Worm (Caenorhabditis elegans) whole organism, L4/young adult: ENCODE results near the gene F58E1.13.

Source experiments
- W03F9.2 ChIP-seq: fragments of 150-350 bp; optimal IDR thresholded peaks from 2 replicates; lab custom pipeline; 2014; ENCODE audit warnings: missing biosample characterization, missing genetic modification characterization
- dao-5 ChIP-seq: sonication (generic microtip); optimal IDR thresholded peaks from 2 replicates; lab custom pipeline; 2016; ENCODE audit warnings: missing genotype, missing genetic modification characterization, moderate library complexity, missing compliant biosample characterization
- him-1 ChIP-seq: sonication (generic microtip); optimal IDR thresholded peaks from 2 replicates; lab custom pipeline; 2016; ENCODE audit warnings: missing genotype, missing genetic modification reagents, missing genetic modification characterization, missing compliant biosample characterization

The F58E1.13 gene

DNA sequence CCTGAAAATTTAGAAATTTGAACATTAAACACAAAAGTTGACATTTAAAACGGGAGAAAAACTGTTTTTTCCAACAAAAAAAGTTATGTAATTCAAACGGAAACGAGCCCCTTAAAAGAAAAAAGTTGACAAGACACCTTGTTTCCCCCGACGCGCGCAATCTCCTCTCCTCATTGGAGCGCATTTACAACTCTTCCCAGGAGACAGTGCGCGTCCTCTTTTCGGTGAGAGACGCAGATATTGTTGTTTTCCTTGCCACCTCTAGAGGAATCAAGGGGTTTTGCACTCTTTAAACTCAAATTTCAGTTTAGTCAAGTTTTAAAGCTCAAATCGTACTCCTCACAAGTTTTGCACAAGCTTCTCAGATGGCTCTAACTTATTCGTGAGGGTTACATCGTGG is at the start of gene F58E1.13:
Gene F58E1.13 (minus strand): TSS at position 12 of the 400 bp plus-strand sequence.
- TF ChIP-seq W03F9.2 = no peak
- no peak for TF ChIP-seq dao-5 (tag; lab: Kevin White, UChicago)
- TF ChIP-seq him-1 (tag; lab: Kevin White, UChicago) = no peak

DNA sequence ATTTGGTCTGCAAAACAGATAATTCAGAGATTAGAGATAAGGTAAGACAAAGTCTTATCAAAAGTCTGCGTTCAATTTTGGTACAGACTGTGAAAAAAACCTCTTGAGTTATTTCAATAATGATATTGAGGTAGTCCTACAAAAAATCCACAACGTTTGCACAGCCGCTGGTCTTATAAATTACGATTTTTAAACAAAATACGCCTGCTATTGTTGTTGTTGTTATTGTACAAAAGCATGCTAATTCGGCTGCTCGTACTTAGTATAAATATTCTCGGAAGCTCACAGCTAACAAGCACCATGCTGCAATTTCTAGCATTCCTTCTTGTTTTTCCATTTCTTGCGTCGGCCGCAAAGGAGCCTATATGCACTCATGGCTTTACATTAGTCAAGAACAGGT is 48.5 kb upstream of the F58E1.13 start, which contains the start of gene clec-19:
Gene clec-19 (plus strand): TSS at position 301 of the 400 bp plus-strand sequence.
- TF ChIP-seq dao-5 (tag; lab: Kevin White, UChicago) = no peak
- TF ChIP-seq him-1 (tag; lab: Kevin White, UChicago) = no peak
- TF ChIP-seq W03F9.2 = no peak

DNA sequence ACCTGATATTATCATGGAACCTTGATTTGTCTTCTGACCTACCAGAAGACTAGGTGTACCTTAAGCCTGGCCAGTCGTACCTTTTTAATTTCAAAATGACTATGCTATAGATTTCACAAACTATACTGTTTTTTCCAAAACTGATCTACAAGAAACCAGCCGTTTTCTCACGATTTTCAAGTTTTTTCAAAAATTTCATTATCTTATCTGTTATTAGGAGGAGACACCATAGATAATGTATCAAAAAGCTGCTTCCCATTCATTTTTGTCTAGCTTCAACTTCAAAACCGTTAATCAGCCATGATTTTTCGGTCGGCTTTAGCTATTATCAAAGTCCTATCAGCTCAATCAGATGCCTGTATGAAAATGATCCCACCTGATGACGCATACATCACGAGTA is 46.9 kb upstream of the F58E1.13 start, which contains the start of gene F36H5.12:
Gene F36H5.12 (plus strand): TSS at position 301 of the 400 bp plus-strand sequence.
- TF ChIP-seq him-1 (tag; lab: Kevin White, UChicago) = no peak
- no peak for TF ChIP-seq dao-5 (tag; lab: Kevin White, UChicago)
- TF ChIP-seq W03F9.2 = no peak

DNA sequence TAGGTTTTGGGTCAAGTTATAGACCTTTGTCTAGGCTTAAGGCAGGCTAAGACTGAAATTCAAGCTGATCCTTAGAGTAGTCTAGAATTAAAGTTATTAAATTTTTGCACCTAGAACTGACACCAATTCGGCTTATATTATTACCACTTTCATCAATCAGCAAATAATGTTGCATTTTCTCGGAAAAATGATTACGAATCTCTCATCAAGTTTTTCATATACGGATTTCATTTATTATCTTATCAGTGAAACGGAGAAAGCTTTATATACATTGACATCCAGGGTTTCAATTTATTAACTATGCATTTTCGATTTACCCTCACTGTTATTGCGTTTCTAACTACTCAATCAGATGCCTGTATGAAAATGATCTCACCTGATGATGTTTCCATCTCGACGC is 45.6 kb upstream of the F58E1.13 start, which contains the start of gene K07G6.1:
Gene K07G6.1 (plus strand): TSS at position 301 of the 400 bp plus-strand sequence.
- no peak for TF ChIP-seq W03F9.2
- TF ChIP-seq him-1 (tag; lab: Kevin White, UChicago) = no peak
- TF ChIP-seq dao-5 (tag; lab: Kevin White, UChicago) = no peak

DNA sequence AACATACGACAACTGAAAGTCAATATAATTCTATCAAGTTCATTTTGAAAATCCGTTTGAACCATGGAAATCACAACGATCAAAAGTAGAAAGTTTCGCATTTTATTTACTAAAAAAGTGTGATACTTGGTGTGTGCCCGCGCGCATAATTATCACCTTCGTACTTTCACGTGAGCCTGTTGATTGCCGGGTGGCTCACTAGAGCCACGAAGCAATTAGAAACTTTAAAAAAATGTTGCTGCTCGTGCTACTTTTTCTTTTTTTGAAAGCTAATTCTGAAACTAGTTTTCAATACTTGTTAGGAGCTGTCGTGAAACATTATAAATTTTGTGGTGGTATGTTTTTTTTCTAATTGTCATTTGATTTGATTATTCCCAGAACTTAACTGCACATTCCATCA is 43.2 kb upstream of the F58E1.13 start, which contains the start of the genes irld-9 and irld-33:
Gene irld-9 (minus strand): TSS at position 101 of the 400 bp plus-strand sequence.
Gene irld-33 (plus strand): TSS at position 209 of the 400 bp plus-strand sequence.
- TF ChIP-seq dao-5 (tag; lab: Kevin White, UChicago) (no peak), him-1 (tag; lab: Kevin White, UChicago) (no peak), W03F9.2 (no peak)

DNA sequence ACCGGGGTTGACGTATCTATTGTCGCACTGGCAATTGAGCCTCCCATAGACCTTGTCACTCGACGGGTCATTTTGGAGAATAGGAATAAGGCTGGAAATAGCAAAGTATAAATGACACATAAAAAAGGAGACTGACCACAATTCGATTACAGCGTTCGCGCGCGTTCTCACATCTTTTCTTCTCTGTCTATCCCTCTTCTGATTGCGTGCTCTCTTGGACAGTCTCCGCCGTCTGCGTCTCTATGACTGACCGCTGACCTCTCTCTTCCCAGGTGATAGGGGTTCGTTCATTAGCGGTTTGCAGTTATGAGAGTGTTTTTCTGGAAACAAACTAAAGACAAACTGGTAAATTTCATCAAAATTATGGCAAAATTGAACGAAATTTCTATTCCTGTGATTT is 40.7 kb upstream of the F58E1.13 start, which contains the start of gene ceh-83:
Gene ceh-83 (minus strand): TSS at position 181 of the 400 bp plus-strand sequence.
- TF ChIP-seq him-1 (tag; lab: Kevin White, UChicago) (no peak), dao-5 (tag; lab: Kevin White, UChicago) (no peak), W03F9.2 (no peak)

DNA sequence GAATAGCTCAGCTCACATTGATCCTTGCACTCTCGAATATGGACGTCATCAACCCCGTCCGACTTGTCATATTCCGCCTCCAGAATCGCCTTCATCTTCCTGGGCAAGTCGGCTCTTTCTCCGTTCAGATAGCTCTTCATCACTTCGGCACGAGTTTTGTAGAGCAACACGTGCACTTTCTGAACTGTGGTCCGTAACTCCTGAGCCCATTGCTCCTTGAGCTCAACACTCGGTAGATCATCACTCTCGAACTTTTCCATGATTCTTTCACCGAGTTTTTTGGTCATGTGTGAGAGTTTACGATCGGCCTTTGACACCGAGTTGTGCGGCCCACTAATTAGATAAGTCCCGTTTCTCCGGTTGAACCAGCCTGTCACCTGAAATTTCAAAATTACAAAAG is 39.5 kb upstream of the F58E1.13 start:
- TF ChIP-seq dao-5 (tag; lab: Kevin White, UChicago) = no peak
- no peak for TF ChIP-seq W03F9.2
- TF ChIP-seq him-1 (tag; lab: Kevin White, UChicago) = no peak

DNA sequence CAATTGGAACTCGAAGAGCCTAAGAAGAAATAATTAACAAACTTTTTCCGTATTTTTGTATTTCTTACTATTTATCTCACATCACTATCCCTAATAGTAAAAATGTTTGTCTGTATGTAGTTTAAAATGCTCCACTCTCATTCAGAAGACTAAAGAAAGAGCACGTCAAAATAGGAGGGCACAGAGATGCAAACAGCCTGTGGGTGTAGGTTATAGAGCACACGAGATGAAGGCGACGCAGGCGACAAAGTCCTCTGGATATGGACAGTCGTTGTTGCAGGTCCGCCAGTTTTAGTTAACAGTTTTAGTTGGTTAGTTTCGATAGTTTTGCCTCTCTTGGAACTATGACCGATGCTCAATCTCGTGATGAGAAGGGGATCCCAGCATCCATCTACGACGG is 36.3 kb upstream of the F58E1.13 start, which contains the start of gene ceh-82:
Gene ceh-82 (plus strand): TSS at position 301 of the 400 bp plus-strand sequence.
- TF ChIP-seq W03F9.2 (no peak), him-1 (tag; lab: Kevin White, UChicago) (no peak), dao-5 (tag; lab: Kevin White, UChicago) (no peak)

DNA sequence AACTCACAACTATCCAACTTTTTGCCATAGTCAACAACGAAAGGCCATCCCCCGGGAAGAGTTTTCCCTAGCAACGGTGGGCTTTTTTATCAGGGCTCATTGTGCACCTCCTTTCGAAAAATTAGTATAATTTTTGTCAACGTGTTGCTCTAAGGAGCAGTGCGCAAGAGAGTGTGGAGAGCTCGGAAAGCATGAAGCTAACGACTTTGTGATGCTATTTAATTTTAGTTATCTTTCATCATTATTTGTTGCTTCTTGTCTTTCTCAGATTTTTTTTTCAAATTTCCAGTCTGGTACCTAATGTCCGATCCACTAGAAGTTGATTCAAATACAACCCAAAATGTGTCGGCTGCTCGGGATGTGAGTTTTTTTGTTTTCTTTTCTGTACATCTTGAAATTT is 34.4 kb upstream of the F58E1.13 start, which contains the start of gene ceh-81:
Gene ceh-81 (plus strand): TSS at position 301 of the 400 bp plus-strand sequence.
- TF ChIP-seq him-1 (tag; lab: Kevin White, UChicago) (no peak), dao-5 (tag; lab: Kevin White, UChicago) (no peak), W03F9.2 (no peak)

DNA sequence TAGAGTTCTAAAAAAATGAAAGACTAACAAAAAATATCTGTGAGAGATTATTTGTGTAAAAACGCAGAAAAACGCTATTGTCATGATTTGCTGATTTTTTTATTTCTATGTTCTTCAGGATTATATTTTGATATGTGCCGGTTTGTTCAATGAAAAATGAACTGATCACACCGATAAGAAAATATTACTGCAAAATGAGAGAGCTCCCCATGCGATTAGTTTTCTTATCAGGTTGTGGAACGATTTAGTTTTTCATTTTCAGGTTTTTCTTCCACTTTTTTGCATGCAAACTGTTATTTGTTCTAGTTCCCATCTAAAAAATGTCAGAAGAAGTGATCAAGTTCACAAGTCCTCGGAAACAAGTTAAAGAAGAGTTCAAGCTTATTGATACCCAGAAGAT is 32.6 kb upstream of the F58E1.13 start, which contains the start of gene btb-9:
Gene btb-9 (plus strand): TSS at position 254 of the 400 bp plus-strand sequence.
- TF ChIP-seq W03F9.2 (no peak), him-1 (tag; lab: Kevin White, UChicago) (no peak), dao-5 (tag; lab: Kevin White, UChicago) (no peak)

DNA sequence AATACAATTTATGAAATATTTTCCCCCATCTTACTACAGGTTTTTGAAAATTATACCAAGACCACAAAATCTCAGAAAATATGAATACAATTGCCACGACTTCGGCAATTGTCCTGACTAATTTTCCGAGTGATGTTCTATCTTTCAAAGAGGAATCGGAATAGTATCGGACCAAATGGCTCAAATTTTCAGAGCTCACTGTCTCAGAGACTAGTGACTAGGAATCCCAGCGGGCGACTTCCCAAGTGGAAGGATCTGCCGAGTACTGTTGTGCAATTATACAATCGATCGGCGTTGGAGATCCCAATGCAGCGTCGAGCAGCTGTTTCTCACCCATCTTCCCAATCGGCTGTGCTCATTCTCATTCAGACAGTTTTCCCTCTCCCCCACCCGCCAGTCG is 30.1 kb upstream of the F58E1.13 start, which contains the start of gene F45C12.17:
Gene F45C12.17 (plus strand): TSS at position 377 of the 400 bp plus-strand sequence.
- TF ChIP-seq dao-5 (tag; lab: Kevin White, UChicago) (no peak), him-1 (tag; lab: Kevin White, UChicago) (no peak), W03F9.2 (no peak)

DNA sequence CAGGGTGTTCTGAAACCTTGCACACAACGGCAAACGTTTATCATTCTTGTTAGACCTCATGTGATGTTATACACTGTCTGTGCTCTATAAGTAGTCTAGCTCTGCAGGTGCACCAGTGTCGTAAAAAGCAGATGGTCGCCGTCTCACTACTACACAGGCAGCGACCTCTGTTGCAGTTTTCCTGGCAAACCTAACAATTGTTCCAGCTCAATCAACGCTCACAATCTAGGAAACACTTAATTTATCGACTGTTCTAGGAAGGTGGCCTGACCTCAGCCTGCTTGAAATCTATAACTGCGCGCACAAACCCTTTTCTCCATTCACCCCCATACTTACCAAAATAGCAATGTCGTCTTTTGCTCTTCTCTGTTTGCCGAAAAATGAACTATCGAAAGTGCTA is 28.6 kb upstream of the F58E1.13 start, which contains the start of gene fbxb-11:
Gene fbxb-11 (plus strand): TSS at position 301 of the 400 bp plus-strand sequence.
- TF ChIP-seq dao-5 (tag; lab: Kevin White, UChicago) (no peak), W03F9.2 (no peak), him-1 (tag; lab: Kevin White, UChicago) (no peak)

DNA sequence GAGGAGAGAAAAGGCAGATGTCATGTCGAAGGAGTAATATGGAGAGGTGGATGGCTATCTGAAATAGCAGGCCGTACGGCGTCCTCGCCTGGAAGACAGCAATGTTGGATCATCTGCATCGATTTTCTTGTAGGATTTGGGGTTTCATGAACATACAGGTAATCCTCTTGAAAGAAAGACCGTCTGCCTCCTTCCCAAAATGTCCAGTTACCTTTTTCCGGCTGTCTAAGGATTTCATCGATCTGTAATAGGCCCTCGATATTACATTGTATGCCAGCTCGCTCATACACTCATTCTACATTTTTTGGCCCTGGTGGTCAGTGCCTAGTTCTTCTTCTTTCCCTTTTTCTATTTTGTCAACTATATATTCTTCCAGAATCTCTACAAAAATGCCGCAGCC is 26.7 kb upstream of the F58E1.13 start, which contains the start of the genes fbxb-5 and btb-8:
Gene fbxb-5 (minus strand): TSS at position 101 of the 400 bp plus-strand sequence.
Gene btb-8 (plus strand): TSS at position 377 of the 400 bp plus-strand sequence.
- no peak for TF ChIP-seq W03F9.2
- TF ChIP-seq dao-5 (tag; lab: Kevin White, UChicago) = no peak
- no peak for TF ChIP-seq him-1 (tag; lab: Kevin White, UChicago)

DNA sequence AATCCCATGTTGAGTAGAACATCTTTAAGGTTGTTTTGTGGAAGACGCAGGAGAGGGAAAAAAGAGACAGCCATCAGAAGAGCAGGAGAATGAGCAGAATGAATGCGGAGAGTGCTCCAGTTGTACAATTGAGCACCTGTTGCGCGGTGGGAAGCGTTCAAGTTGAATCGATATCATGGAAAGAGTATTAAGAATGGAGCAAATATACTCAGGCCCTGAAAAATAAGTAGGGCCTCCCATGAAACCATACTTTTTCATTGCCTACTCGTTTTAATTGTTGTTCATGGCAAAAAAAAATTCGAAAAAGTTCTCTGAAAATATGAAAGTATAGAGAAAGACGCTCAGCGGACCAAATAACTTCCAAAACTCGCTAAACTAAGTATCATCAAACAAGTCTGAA is 23.5 kb upstream of the F58E1.13 start, which contains the start of gene fbxb-48:
Gene fbxb-48 (minus strand): TSS at position 101 of the 400 bp plus-strand sequence.
- no peak for TF ChIP-seq W03F9.2
- no peak for TF ChIP-seq him-1 (tag; lab: Kevin White, UChicago)
